Worm (Caenorhabditis elegans): ENCODE results near the gene set-17.

- no peak for TF ChIP-seq B0310.2 (tag; optimal IDR thresholded peaks at IDR 0.05)
- no peak for TF ChIP-seq aly-1 (tag; optimal IDR thresholded peaks at IDR 0.05)
- TF ChIP-seq hmg-4 (GFP tag; optimal IDR thresholded peaks at IDR 0.05): no peak
- no peak for TF ChIP-seq ets-7 (tag; optimal IDR thresholded peaks at IDR 0.05)
- no peak for TF ChIP-seq ceh-36 (tag; optimal IDR thresholded peaks at IDR 0.05)
- no peak for TF ChIP-seq ama-1 (optimal IDR thresholded peaks at IDR 0.05)
- TF ChIP-seq tbx-11 (GFP tag; IDR thresholded peaks at IDR 0.05): no peak
- TF ChIP-seq hmbx-1 (tag; optimal IDR thresholded peaks at IDR 0.05): no peak
- no peak for TF ChIP-seq tra-4 (tag; optimal IDR thresholded peaks at IDR 0.05)
- no peak for TF ChIP-seq hnd-1 (tag; optimal IDR thresholded peaks at IDR 0.05)
These were observed 17.1 kb downstream of the set-17 start for ce11 chrII:8923187-8923586.

Measured in whole organism, early embryonic.